Worm (Caenorhabditis elegans) whole organism, L4 larva: ENCODE measurements around the gene nhr-157.

Experiments used
- R02D3.7 ChIP-seq: fragments of 150-350 bp; sonication (generic microtip); optimal IDR thresholded peaks from 3 replicates; lab custom pipeline; 2014; ENCODE audit warnings: missing biosample characterization, missing genetic modification characterization
- Y75B8A.6 ChIP-seq: fragments of 200-800 bp; sonication (Bioruptor generic); IDR thresholded peaks from 2 replicates; pipeline ENCODE4 v1.3.6; 2022; ENCODE audit warnings: missing genetic modification reagents, missing genetic modification characterization, missing compliant biosample characterization
- aha-1 ChIP-seq: fragments of 150-350 bp; peaks from one replicate; lab custom pipeline; 2014; ENCODE audit warnings: missing biosample characterization, missing genetic modification characterization
- ama-1 ChIP-seq: fragments of 150-350 bp; optimal IDR thresholded peaks from 2 replicates; lab custom pipeline; 2014; ENCODE audit warnings: inconsistent platforms, mixed read lengths
- dve-1 ChIP-seq: sonication (generic microtip); optimal IDR thresholded peaks from 2 replicates; lab custom pipeline; 2017; ENCODE audit warnings: antibody characterized with exemption, mild to moderate bottlenecking, missing genetic modification characterization, missing compliant biosample characterization; ENCODE audit not compliant: insufficient read depth
- nhr-10 ChIP-seq: fragments of 150-350 bp; optimal IDR thresholded peaks from 2 replicates; lab custom pipeline; 2014; ENCODE audit warnings: missing biosample characterization, missing genetic modification characterization
- nhr-28 ChIP-seq: fragments of 150-350 bp; optimal IDR thresholded peaks from 2 replicates; lab custom pipeline; 2014; ENCODE audit warnings: missing biosample characterization, missing genetic modification characterization
- snpc-4 ChIP-seq: fragments of 150-350 bp; optimal IDR thresholded peaks from 2 replicates; lab custom pipeline; 2014; ENCODE audit warnings: missing biosample characterization, missing genetic modification characterization
- unc-130 ChIP-seq: sonication (generic microtip); optimal IDR thresholded peaks from 2 replicates; lab custom pipeline; 2016; ENCODE audit warnings: missing genetic modification reagents, missing genetic modification characterization, missing compliant biosample characterization
- ztf-11 ChIP-seq: fragments of 150-350 bp; optimal IDR thresholded peaks from 2 replicates; lab custom pipeline; 2014; ENCODE audit warnings: missing biosample characterization, missing genetic modification characterization

DNA sequence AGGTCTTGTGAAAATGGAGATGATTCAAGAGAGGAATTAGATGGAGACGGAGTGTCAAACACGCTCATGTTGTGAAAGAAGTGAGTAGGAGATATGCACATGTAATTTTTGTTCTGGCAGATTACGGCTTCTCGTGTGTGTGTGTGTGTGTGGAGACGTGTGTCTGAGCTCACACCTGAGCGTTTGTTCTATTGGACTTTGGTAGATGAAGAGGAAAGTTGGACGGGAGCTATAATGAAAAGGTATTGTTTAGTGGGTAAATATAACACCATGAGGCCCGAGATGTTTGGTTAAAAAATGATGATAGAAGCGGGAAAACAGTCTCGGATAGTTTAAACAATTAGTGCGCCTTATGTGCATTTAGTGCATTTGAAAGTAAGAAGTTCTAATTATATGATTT, at the start of gene nhr-157:
- TF ChIP-seq dve-1 (tag; lab: Kevin White, UChicago) (no peak), unc-130 (GFP tag; lab: Kevin White, UChicago) (no peak), Y75B8A.6 (GFP tag; lab: Robert Waterston, UW) (no peak), ztf-11 (tag; lab: Kevin White, UChicago) (no peak), nhr-28 (no peak), nhr-10 (tag; lab: Kevin White, UChicago) (no peak), ama-1 (lab: Kevin White, UChicago) (no peak), R02D3.7 (no peak), snpc-4 (tag; lab: Kevin White, UChicago) (no peak), aha-1 (no peak)
